Worm (Caenorhabditis elegans) whole organism, L3 larva: ENCODE data around the gene ani-1.
A peak's percentile ranks its signal among the peaks of the same experiment; 100 is the strongest.

Experiments used
- R02D3.7 ChIP-seq: fragments of 150-350 bp; optimal IDR thresholded peaks from 2 replicates; lab custom pipeline; 2014; ENCODE audit warnings: missing biosample characterization, missing genetic modification characterization
- ZK546.5 ChIP-seq: sonication (generic microtip); optimal IDR thresholded peaks from 2 replicates; lab custom pipeline; 2017; ENCODE audit warnings: missing biosample characterization, missing genetic modification characterization
- aly-2 ChIP-seq: fragments of 150-350 bp; optimal IDR thresholded peaks from 2 replicates; lab custom pipeline; 2014; ENCODE audit warnings: missing biosample characterization, missing genetic modification characterization
- ama-1 ChIP-seq: fragments of 150-350 bp; optimal IDR thresholded peaks from 2 replicates; lab custom pipeline; 2018
- ceh-16 ChIP-seq: sonication (generic microtip); optimal IDR thresholded peaks from 2 replicates; lab custom pipeline; 2017; ENCODE audit warnings: missing biosample characterization, missing genetic modification characterization
- ceh-28 ChIP-seq: fragments of 150-350 bp; optimal IDR thresholded peaks from 2 replicates; lab custom pipeline; 2014; ENCODE audit warnings: missing biosample characterization, missing genetic modification reagents, missing genetic modification characterization
- ceh-82 ChIP-seq: fragments of 150-350 bp; optimal IDR thresholded peaks from 2 replicates; lab custom pipeline; 2014; ENCODE audit warnings: missing biosample characterization, missing genetic modification characterization
- ceh-9 ChIP-seq: sonication (generic microtip); optimal IDR thresholded peaks from 2 replicates; lab custom pipeline; 2018; ENCODE audit warnings: missing biosample characterization, missing genetic modification characterization
- daf-12 ChIP-seq: fragments of 150-350 bp; optimal IDR thresholded peaks from 2 replicates; lab custom pipeline; 2014; ENCODE audit warnings: missing biosample characterization, missing genetic modification reagents, missing genetic modification characterization
- egl-27 ChIP-seq: sonication (generic microtip); optimal IDR thresholded peaks from 4 replicates; lab custom pipeline; 2017; ENCODE audit warnings: missing biosample characterization, missing genetic modification reagents, missing genetic modification characterization
- egl-5 ChIP-seq: fragments of 150-350 bp; optimal IDR thresholded peaks from 2 replicates; lab custom pipeline; 2017; ENCODE audit warnings: missing biosample characterization, missing genetic modification reagents, missing genetic modification characterization, inconsistent platforms
- elt-2 ChIP-seq: sonication (generic microtip); optimal IDR thresholded peaks from 2 replicates; lab custom pipeline; 2016; ENCODE audit warnings: missing genetic modification reagents, mild to moderate bottlenecking, missing genetic modification characterization, missing compliant biosample characterization
- elt-3 ChIP-seq, 3 experiments: fragments of 150-350 bp in 1 of 3; sonication (generic microtip) in 2 of 3; optimal IDR thresholded peaks; 2 replicates in 2 of 3; 4 replicates in 1 of 3; lab custom pipeline; 2014 to 2017; ENCODE audit warnings: missing biosample characterization in 3 of 3, missing genetic modification characterization in 3 of 3
- fkh-10 ChIP-seq: sonication (generic microtip); optimal IDR thresholded peaks from 2 replicates; lab custom pipeline; 2017; ENCODE audit warnings: missing biosample characterization, missing genetic modification reagents, missing genetic modification characterization
- fkh-2 ChIP-seq: fragments of 150-350 bp; optimal IDR thresholded peaks from 2 replicates; lab custom pipeline; 2014; ENCODE audit warnings: missing biosample characterization, missing genetic modification reagents, missing genetic modification characterization
- hmg-11 ChIP-seq: sonication (generic microtip); optimal IDR thresholded peaks from 2 replicates; lab custom pipeline; 2016; ENCODE audit warnings: missing genetic modification characterization, missing compliant biosample characterization
- jun-1 ChIP-seq: fragments of 150-350 bp; optimal IDR thresholded peaks from 2 replicates; lab custom pipeline; 2014; ENCODE audit warnings: missing biosample characterization, missing genetic modification reagents, missing genetic modification characterization
- lin-15B ChIP-seq: fragments of 150-350 bp; optimal IDR thresholded peaks from 2 replicates; lab custom pipeline; 2014; ENCODE audit warnings: missing biosample characterization, missing genetic modification characterization
- lin-39 ChIP-seq: fragments of 150-350 bp; optimal IDR thresholded peaks from 2 replicates; lab custom pipeline; 2018; ENCODE audit warnings: missing biosample characterization, missing genetic modification reagents, missing genetic modification characterization
- lsy-12 ChIP-seq: sonication (generic microtip); optimal IDR thresholded peaks from 2 replicates; lab custom pipeline; 2016; ENCODE audit warnings: mild to moderate bottlenecking, missing genetic modification characterization, missing compliant biosample characterization
- mdl-1 ChIP-seq: fragments of 150-350 bp; optimal IDR thresholded peaks from 2 replicates; lab custom pipeline; 2014; ENCODE audit warnings: missing biosample characterization, missing genetic modification characterization
- mml-1 ChIP-seq: fragments of 150-350 bp; sonication (generic microtip); optimal IDR thresholded peaks from 3 replicates; lab custom pipeline; 2014; ENCODE audit warnings: missing biosample characterization, missing genetic modification characterization
- nfya-1 ChIP-seq: sonication (generic microtip); optimal IDR thresholded peaks from 2 replicates; lab custom pipeline; 2017; ENCODE audit warnings: missing genetic modification characterization, mild to moderate bottlenecking, missing compliant biosample characterization, antibody characterized with exemption, moderate library complexity; ENCODE audit not compliant: insufficient read depth
- nhr-12 ChIP-seq: fragments of 150-350 bp; optimal IDR thresholded peaks from 2 replicates; lab custom pipeline; 2014; ENCODE audit warnings: missing biosample characterization, missing genetic modification characterization
- nhr-23 ChIP-seq: fragments of 150-350 bp; optimal IDR thresholded peaks from 2 replicates; lab custom pipeline; 2014; ENCODE audit warnings: missing biosample characterization, missing genetic modification reagents, missing genetic modification characterization
- nhr-237 ChIP-seq: fragments of 150-350 bp; optimal IDR thresholded peaks from 2 replicates; lab custom pipeline; 2014; ENCODE audit warnings: missing biosample characterization, missing genetic modification characterization
- nhr-25 ChIP-seq: sonication (generic microtip); optimal IDR thresholded peaks from 2 replicates; lab custom pipeline; 2017; ENCODE audit warnings: missing biosample characterization, missing genetic modification characterization
- nhr-28 ChIP-seq: fragments of 150-350 bp; optimal IDR thresholded peaks from 2 replicates; lab custom pipeline; 2014; ENCODE audit warnings: missing biosample characterization, missing genetic modification characterization
- nhr-43 ChIP-seq: sonication (generic microtip); optimal IDR thresholded peaks from 2 replicates; lab custom pipeline; 2016; ENCODE audit warnings: mild to moderate bottlenecking, missing genetic modification characterization, missing compliant biosample characterization; ENCODE audit not compliant: poor library complexity, severe bottlenecking
- nhr-67 ChIP-seq: fragments of 150-350 bp; optimal IDR thresholded peaks from 2 replicates; lab custom pipeline; 2014; ENCODE audit warnings: missing biosample characterization, missing genetic modification characterization
- nhr-76 ChIP-seq: fragments of 150-350 bp; sonication (generic microtip); optimal IDR thresholded peaks from 5 replicates; lab custom pipeline; 2014; ENCODE audit warnings: missing biosample characterization, missing genetic modification characterization
- nhr-77 ChIP-seq: fragments of 150-350 bp; optimal IDR thresholded peaks from 2 replicates; lab custom pipeline; 2014; ENCODE audit warnings: missing biosample characterization, missing genetic modification characterization
- pha-4 ChIP-seq: fragments of 150-350 bp; optimal IDR thresholded peaks from 2 replicates; lab custom pipeline; 2014; ENCODE audit warnings: missing biosample characterization, missing genetic modification reagents, missing genetic modification characterization
- pqm-1 ChIP-seq: fragments of 150-350 bp; optimal IDR thresholded peaks from 2 replicates; lab custom pipeline; 2017; ENCODE audit warnings: missing biosample characterization, missing genetic modification characterization, inconsistent platforms
- sea-2 ChIP-seq: fragments of 150-350 bp; sonication (generic microtip); optimal IDR thresholded peaks from 4 replicates; lab custom pipeline; 2014; ENCODE audit warnings: missing biosample characterization, missing genetic modification reagents, missing genetic modification characterization
- skn-1 ChIP-seq: fragments of 150-350 bp; optimal IDR thresholded peaks from 2 replicates; lab custom pipeline; 2014; ENCODE audit warnings: missing biosample characterization, missing genetic modification characterization
- snpc-4 ChIP-seq: fragments of 150-350 bp; optimal IDR thresholded peaks from 2 replicates; lab custom pipeline; 2014; ENCODE audit warnings: missing biosample characterization, missing genetic modification characterization
- unc-39 ChIP-seq: sonication (generic microtip); optimal IDR thresholded peaks from 4 replicates; lab custom pipeline; 2017; ENCODE audit warnings: missing biosample characterization, missing genetic modification characterization
- unc-62 ChIP-seq: fragments of 150-350 bp; sonication (generic microtip); optimal IDR thresholded peaks from 4 replicates; lab custom pipeline; 2014; ENCODE audit warnings: missing biosample characterization, missing genetic modification reagents, missing genetic modification characterization
- zag-1 ChIP-seq: fragments of 150-350 bp; optimal IDR thresholded peaks from 2 replicates; lab custom pipeline; 2014; ENCODE audit warnings: missing biosample characterization, missing genetic modification characterization
- ztf-11 ChIP-seq: fragments of 150-350 bp; optimal IDR thresholded peaks from 2 replicates; lab custom pipeline; 2014; ENCODE audit warnings: missing biosample characterization, missing genetic modification characterization

Gene ani-1

ce11 chrIII:12436215-12436614, 17.0 kb downstream of the ani-1 start, which contains the start of gene fbxa-218:
Gene fbxa-218, plus strand, starts transcription at chrIII:12436515.
- no peak for TF ChIP-seq nhr-28 (tag; lab: Kevin White, UChicago)
- no peak for TF ChIP-seq snpc-4 (tag; lab: Kevin White, UChicago)
- no peak for TF ChIP-seq ceh-9 (tag; lab: Kevin White, UChicago)
- no peak for TF ChIP-seq lin-39
- TF ChIP-seq aly-2: no peak
- no peak for TF ChIP-seq ceh-28 (tag; lab: Kevin White, UChicago)
- no peak for TF ChIP-seq zag-1
- no peak for TF ChIP-seq ama-1 (lab: Kevin White, UChicago)

DNA sequence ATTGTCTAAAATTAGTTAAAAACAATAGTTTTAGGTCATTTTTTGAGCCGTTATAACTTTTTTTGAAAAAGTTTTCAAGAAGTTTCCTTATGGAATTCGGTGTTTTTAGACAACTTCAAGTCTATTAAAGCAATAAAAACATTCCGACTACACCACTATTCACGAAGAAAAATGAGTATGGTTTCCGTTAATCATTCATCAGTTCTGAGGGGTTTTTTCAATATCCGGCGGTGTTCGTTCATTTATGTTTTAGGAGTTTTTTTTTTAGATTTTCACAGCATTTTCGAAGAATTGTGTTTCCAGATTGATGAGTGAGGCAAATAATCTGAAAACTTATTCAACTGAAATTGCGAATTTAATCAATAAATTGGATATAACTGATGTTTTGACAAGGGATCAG, 19.1 kb downstream of the ani-1 start, which contains the start of gene Y49E10.27:
Y49E10.27 (plus strand) TSS at position 301 of the 400 bp plus-strand sequence.
- TF ChIP-seq egl-27 (no peak), zag-1 (no peak), fkh-2 (no peak), lin-15B (tag; lab: Kevin White, UChicago) (no peak), nhr-67 (no peak), fkh-10 (GFP tag; lab: Kevin White, UChicago) (no peak), ceh-82 (tag; lab: Kevin White, UChicago) (no peak), nhr-23 (tag; lab: Kevin White, UChicago) (no peak), unc-39 (no peak), ztf-11 (tag; lab: Kevin White, UChicago) (no peak), nfya-1 (tag; lab: Kevin White, UChicago) (no peak)
- TF ChIP-seq, all 47 proteins: peak for 0

DNA sequence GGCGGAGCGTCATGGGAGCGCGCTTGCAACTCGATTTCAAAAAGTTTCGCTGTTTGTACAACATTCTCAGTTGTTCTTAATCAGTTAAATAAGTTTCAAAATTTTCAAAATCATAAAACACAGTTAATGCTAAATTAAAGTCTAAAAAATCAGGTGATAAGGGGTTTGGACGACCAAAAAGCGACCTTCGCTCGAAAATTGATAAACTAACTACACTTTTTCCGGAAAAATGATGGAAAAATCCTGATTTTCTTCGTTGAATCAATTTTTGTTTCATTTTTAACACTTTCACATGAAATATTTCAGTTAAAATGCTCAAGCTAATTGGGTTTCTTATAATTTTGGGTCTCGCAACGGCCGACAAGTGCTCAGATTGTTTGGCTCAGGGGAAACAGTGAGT, 23.0 kb downstream of the ani-1 start, which contains the start of gene Y49E10.16:
Y49E10.16 (plus strand) TSS at position 301 of the 400 bp plus-strand sequence.
- peak; percentile 24 for TF ChIP-seq pqm-1 (tag; lab: Kevin White, UChicago)
- TF ChIP-seq elt-2 (tag; lab: Kevin White, UChicago): peak; percentile 30
- TF ChIP-seq lsy-12: no peak
- TF ChIP-seq, all 47 proteins: peak for 2

- TF ChIP-seq egl-5 (peak; percentile 32), mdl-1 (tag; lab: Kevin White, UChicago) (no peak), unc-39 (no peak), pha-4 (tag; lab: Kevin White, UChicago) (peak; percentile 83), ama-1 (lab: Kevin White, UChicago) (no peak), nhr-23 (tag; lab: Kevin White, UChicago) (peak; percentile 69), snpc-4 (tag; lab: Kevin White, UChicago) (peak; percentile 30), unc-62 (no peak), skn-1 (tag; lab: Kevin White, UChicago) (peak; percentile 63), nhr-237 (no peak), ztf-11 (tag; lab: Kevin White, UChicago) (no peak), ceh-16 (tag; lab: Kevin White, UChicago) (no peak), elt-3 (tag; optimal IDR thresholded peaks at IDR 0.05; lab: Kevin White, UChicago) (no peak), nhr-67 (no peak), nhr-25 (peak; percentile 29), mml-1 (tag; lab: Kevin White, UChicago) (no peak), hmg-11 (peak; percentile 40), ceh-28 (tag; lab: Kevin White, UChicago) (peak; percentile 48), nhr-76 (no peak), daf-12 (tag; lab: Kevin White, UChicago) (no peak), nfya-1 (tag; lab: Kevin White, UChicago) (peak; percentile 96), egl-27 (no peak), nhr-12 (tag; lab: Kevin White, UChicago) (no peak), lin-39 (peak; percentile 47), fkh-10 (GFP tag; lab: Kevin White, UChicago) (no peak), lin-15B (tag; lab: Kevin White, UChicago) (peak; percentile 86), nhr-77 (tag; lab: Kevin White, UChicago) (no peak), jun-1 (tag; lab: Kevin White, UChicago) (no peak), sea-2 (GFP tag; lab: Kevin White, UChicago) (no peak), ZK546.5 (no peak), nhr-43 (no peak), R02D3.7 (tag; lab: Kevin White, UChicago) (peak; percentile 35), nhr-28 (tag; lab: Kevin White, UChicago) (no peak)
- TF ChIP-seq, all 47 proteins: peak for 12
Observed at ce11 chrIII:12429579-12430084, 23.5 kb downstream of the ani-1 start, which contains the start of gene snr-6. Gene snr-6, minus strand, starts transcription at chrIII:12429629.
